Worm (Caenorhabditis elegans) whole organism, early embryonic: Measurements from ENCODE around the gene osta-2.
"Not testable (repeated sequence)": the region's sequence is repeated elsewhere in the genome, so short reads cannot be mapped to it uniquely, and the experiment has no call there.

Source experiments
- B0310.2 ChIP-seq: sonication (generic microtip); optimal IDR thresholded peaks from 2 replicates; lab custom pipeline; 2016; ENCODE audit warnings: mild to moderate bottlenecking, missing genetic modification characterization, missing compliant biosample characterization
- F13C5.2 ChIP-seq: sonication (generic microtip); optimal IDR thresholded peaks from 2 replicates; lab custom pipeline; 2017; ENCODE audit warnings: mild to moderate bottlenecking, missing genetic modification characterization, inconsistent platforms, missing compliant biosample characterization
- aly-1 ChIP-seq: sonication (generic microtip); optimal IDR thresholded peaks from 2 replicates; lab custom pipeline; 2016; ENCODE audit warnings: missing genetic modification characterization, missing compliant biosample characterization
- ama-1 ChIP-seq: fragments of 150-350 bp; optimal IDR thresholded peaks from 2 replicates; lab custom pipeline; 2014
- ceh-13 ChIP-seq: fragments of 200-800 bp; sonication (Bioruptor generic); optimal IDR thresholded peaks from 2 replicates; lab custom pipeline; 2018; ENCODE audit warnings: mild to moderate bottlenecking, missing genetic modification characterization, missing compliant biosample characterization
- ceh-36 ChIP-seq: sonication (generic microtip); optimal IDR thresholded peaks from 2 replicates; lab custom pipeline; 2016; ENCODE audit warnings: missing genetic modification characterization, inconsistent platforms, missing compliant biosample characterization
- ets-7 ChIP-seq: sonication (generic microtip); optimal IDR thresholded peaks from 2 replicates; lab custom pipeline; 2016; ENCODE audit warnings: missing genotype, missing genetic modification characterization, missing compliant biosample characterization
- flt-1 ChIP-seq: fragments of 200-800 bp; sonication (Bioruptor generic); IDR thresholded peaks from 2 replicates; pipeline ENCODE4 v1.3.6; 2022; ENCODE audit warnings: missing genetic modification characterization, missing compliant biosample characterization
- hmbx-1 ChIP-seq: sonication (generic microtip); optimal IDR thresholded peaks from 2 replicates; lab custom pipeline; 2016; ENCODE audit warnings: mild to moderate bottlenecking, missing genetic modification characterization, missing compliant biosample characterization
- hmg-4 ChIP-seq: fragments of 200-800 bp; sonication (Bioruptor generic); optimal IDR thresholded peaks from 2 replicates; lab custom pipeline; 2018; ENCODE audit warnings: mild to moderate bottlenecking, missing genetic modification characterization, missing compliant biosample characterization
- hnd-1 ChIP-seq: sonication (generic microtip); optimal IDR thresholded peaks from 2 replicates; lab custom pipeline; 2016; ENCODE audit warnings: missing genetic modification characterization, missing compliant biosample characterization
- pes-1 ChIP-seq: fragments of 200-800 bp; sonication (Bioruptor generic); IDR thresholded peaks from 2 replicates; pipeline ENCODE4 v1.3.6; 2022; ENCODE audit warnings: missing genetic modification reagents, missing genetic modification characterization, missing compliant biosample characterization
- scrt-1 ChIP-seq: fragments of 200-800 bp; sonication (Bioruptor generic); IDR thresholded peaks from 2 replicates; pipeline ENCODE4 v1.3.6; 2022; ENCODE audit warnings: missing genetic modification characterization, missing compliant biosample characterization
- sea-1 ChIP-seq: fragments of 200-800 bp; sonication (Bioruptor generic); conservative IDR thresholded peaks from 2 replicates; pipeline ENCODE4 v1.3.6; 2022; ENCODE audit warnings: missing genetic modification characterization, missing compliant biosample characterization
- tbx-11 ChIP-seq: fragments of 200-800 bp; sonication (Bioruptor generic); IDR thresholded peaks from 2 replicates; pipeline ENCODE4 v1.3.6; 2022; ENCODE audit warnings: missing genetic modification characterization, missing compliant biosample characterization
- tbx-37 ChIP-seq: fragments of 200-800 bp; sonication (Bioruptor generic); conservative IDR thresholded peaks from 2 replicates; pipeline ENCODE4 v1.3.6; 2022; ENCODE audit warnings: missing genetic modification reagents, missing genetic modification characterization, missing compliant biosample characterization
- tra-4 ChIP-seq: sonication (generic microtip); optimal IDR thresholded peaks from 2 replicates; lab custom pipeline; 2017; ENCODE audit warnings: missing genetic modification characterization, missing compliant biosample characterization

Gene osta-2

ce11 chrII:5751353-5751752, 43.9 kb downstream of the osta-2 start:
- TF ChIP-seq scrt-1 (GFP tag; lab: Robert Waterston, UW) = no peak
- TF ChIP-seq aly-1 (tag; lab: Kevin White, UChicago) = no peak
- TF ChIP-seq hmg-4 (GFP tag; lab: Kevin White, UChicago) = no peak
- TF ChIP-seq B0310.2 = no peak
- TF ChIP-seq ama-1 (lab: Kevin White, UChicago) = no peak
- TF ChIP-seq tbx-11 = no peak
- TF ChIP-seq pes-1 = no peak
- TF ChIP-seq tra-4 (tag; lab: Kevin White, UChicago) = no peak
- no peak for TF ChIP-seq ceh-36 (tag; lab: Kevin White, UChicago)
- no peak for TF ChIP-seq F13C5.2 (tag; lab: Kevin White, UChicago)
- no peak for TF ChIP-seq sea-1
- no peak for TF ChIP-seq hmbx-1 (tag; lab: Kevin White, UChicago)
- TF ChIP-seq tbx-37 = no peak
- no peak for TF ChIP-seq flt-1 (GFP tag; lab: Robert Waterston, UW)
- no peak for TF ChIP-seq ets-7
- TF ChIP-seq hnd-1 (tag; lab: Kevin White, UChicago) = no peak
- TF ChIP-seq ceh-13 (GFP tag; lab: Kevin White, UChicago) = no peak

- TF ChIP-seq ceh-36 (tag; lab: Kevin White, UChicago) (no peak), pes-1 (no peak), ets-7 (no peak), hmbx-1 (tag; lab: Kevin White, UChicago) (no peak), hnd-1 (tag; lab: Kevin White, UChicago) (no peak), F13C5.2 (tag; lab: Kevin White, UChicago) (no peak), tbx-11 (no peak), B0310.2 (no peak), tbx-37 (no peak), hmg-4 (GFP tag; lab: Kevin White, UChicago) (no peak), flt-1 (GFP tag; lab: Robert Waterston, UW) (no peak)
These were observed 46.7 kb downstream of the osta-2 start, which contains the start of gene F10C1.8 for ce11 chrII:5754168-5754567. F10C1.8 (plus strand) TSS chrII:5754468.

DNA sequence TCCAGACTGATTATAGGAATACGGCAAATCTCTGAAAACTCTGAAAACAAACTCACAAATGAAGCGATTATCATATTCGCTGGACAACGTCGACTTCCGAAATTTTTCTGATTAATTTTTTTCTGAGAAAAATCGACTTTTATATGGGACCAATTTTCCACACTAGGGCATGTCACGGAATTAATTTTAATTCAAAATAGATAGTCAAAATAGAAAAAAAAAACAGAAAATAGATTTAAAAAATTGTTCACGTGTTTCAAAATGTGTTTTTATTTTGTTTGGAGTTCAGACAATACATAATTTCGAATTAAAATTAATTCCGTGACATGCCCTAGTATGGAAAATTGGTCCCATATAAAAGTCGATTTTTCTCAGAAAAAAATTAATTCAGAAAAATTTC, 50.2 kb downstream of the osta-2 start, which contains the start of the genes F10C1.3 and F10C1.23:
TSS of gene F10C1.3 (minus strand) at position 101 of the 400 bp plus-strand sequence.
TSS of gene F10C1.23 (plus strand) at position 385 of the 400 bp plus-strand sequence.
- TF ChIP-seq flt-1 (GFP tag; lab: Robert Waterston, UW); hmg-4 (GFP tag; lab: Kevin White, UChicago); B0310.2: not testable (repeated sequence)
